Worm (Caenorhabditis elegans) whole organism, young adult: ENCODE data around the gene T05A10.6.

Source experiments
- B0019.2 ChIP-seq: fragments of 200-800 bp; sonication (Bioruptor generic); conservative IDR thresholded peaks from 2 replicates; pipeline ENCODE4 v1.3.6; 2022; ENCODE audit warnings: missing genetic modification reagents, missing genetic modification characterization, missing compliant biosample characterization
- B0035.1 ChIP-seq: sonication (generic microtip); optimal IDR thresholded peaks from 2 replicates; lab custom pipeline; 2016; ENCODE audit warnings: missing genetic modification characterization, mild to moderate bottlenecking, missing compliant biosample characterization, missing genotype, missing genetic modification reagents
- C17E4.6 ChIP-seq: fragments of 200-800 bp; sonication (Bioruptor generic); IDR thresholded peaks from 2 replicates; pipeline ENCODE4 v1.3.6; 2022; ENCODE audit warnings: missing genetic modification reagents, missing genetic modification characterization, missing compliant biosample characterization
- F33H1.4 ChIP-seq: fragments of 200-800 bp; sonication (Bioruptor generic); IDR thresholded peaks from 2 replicates; pipeline ENCODE4 v1.3.6; 2022; ENCODE audit warnings: missing genetic modification reagents, missing genetic modification characterization, missing compliant biosample characterization
- F37B4.10 ChIP-seq: fragments of 200-800 bp; sonication (Bioruptor generic); IDR thresholded peaks from 2 replicates; pipeline ENCODE4 v1.3.6; 2022; ENCODE audit warnings: missing genetic modification characterization, missing compliant biosample characterization
- F52B5.7 ChIP-seq: sonication (generic microtip); optimal IDR thresholded peaks from 2 replicates; lab custom pipeline; 2016; ENCODE audit warnings: mild to moderate bottlenecking, missing genetic modification characterization, missing compliant biosample characterization
- F57A8.1 ChIP-seq: fragments of 200-800 bp; sonication (Bioruptor generic); optimal IDR thresholded peaks from 2 replicates; lab custom pipeline; 2018; ENCODE audit warnings: mild to moderate bottlenecking, missing genetic modification characterization, moderate library complexity, missing compliant biosample characterization
- K11D2.4 ChIP-seq: fragments of 200-800 bp; sonication (Bioruptor generic); IDR thresholded peaks from 2 replicates; pipeline ENCODE4 v1.3.6; 2022; ENCODE audit warnings: missing genetic modification reagents, missing genetic modification characterization, missing compliant biosample characterization
- K12H6.12 ChIP-seq: fragments of 200-800 bp; sonication (Bioruptor generic); optimal IDR thresholded peaks from 2 replicates; lab custom pipeline; 2018; ENCODE audit warnings: mild to moderate bottlenecking, missing genetic modification characterization, missing compliant biosample characterization
- ZK185.1 ChIP-seq: sonication (generic microtip); optimal IDR thresholded peaks from 2 replicates; lab custom pipeline; 2016; ENCODE audit warnings: mild to moderate bottlenecking, missing genetic modification characterization, missing compliant biosample characterization; ENCODE audit not compliant: poor library complexity, severe bottlenecking
- ama-1 ChIP-seq, 3 experiments: fragments of 150-350 bp in 1 of 3; sonication (generic microtip) in 2 of 3; optimal IDR thresholded peaks; 2 replicates each; lab custom pipeline; 2014 to 2018; ENCODE audit warnings: missing biosample characterization in 2 of 3, missing genetic modification characterization in 2 of 3, missing genetic modification reagents in 2 of 3
- atf-7 ChIP-seq: sonication (generic microtip); optimal IDR thresholded peaks from 2 replicates; lab custom pipeline; 2017; ENCODE audit warnings: mild to moderate bottlenecking, missing genetic modification characterization, missing compliant biosample characterization
- attf-3 ChIP-seq: fragments of 200-800 bp; sonication (Bioruptor generic); conservative IDR thresholded peaks from 2 replicates; pipeline ENCODE4 v1.3.6; 2022; ENCODE audit warnings: missing genetic modification reagents, missing genetic modification characterization, missing compliant biosample characterization
- attf-5 ChIP-seq: fragments of 200-800 bp; sonication (Bioruptor generic); optimal IDR thresholded peaks from 2 replicates; lab custom pipeline; 2018; ENCODE audit warnings: mild to moderate bottlenecking, missing genetic modification characterization, missing compliant biosample characterization
- cebp-1 ChIP-seq, 2 experiments: fragments of 200-800 bp in 1 of 2; sonication (Bioruptor generic) in 1 of 2; sonication (generic microtip) in 1 of 2; IDR thresholded peaks in 1 of 2; optimal IDR thresholded peaks in 1 of 2; 2 replicates each; pipeline versions ENCODE4 v1.3.6 to Lab custom; 2017 to 2022; ENCODE audit warnings: missing compliant biosample characterization in 2 of 2, missing genetic modification characterization in 2 of 2, mild to moderate bottlenecking in 1 of 2, missing genetic modification reagents in 1 of 2, moderate library complexity in 1 of 2
- ceh-100 ChIP-seq: fragments of 200-800 bp; sonication (Bioruptor generic); IDR thresholded peaks from 2 replicates; pipeline ENCODE4 v1.3.6; 2022; ENCODE audit warnings: missing genetic modification reagents, missing genetic modification characterization, missing compliant biosample characterization
- ceh-79 ChIP-seq: sonication (generic microtip); optimal IDR thresholded peaks from 2 replicates; lab custom pipeline; 2017; ENCODE audit warnings: mild to moderate bottlenecking, missing genetic modification characterization, missing compliant biosample characterization
- ceh-91 ChIP-seq: fragments of 200-800 bp; sonication (Bioruptor generic); IDR thresholded peaks from 2 replicates; pipeline ENCODE4 v1.3.6; 2022; ENCODE audit warnings: missing genetic modification reagents, missing genetic modification characterization, missing compliant biosample characterization
- dpff-1 ChIP-seq: sonication (generic microtip); optimal IDR thresholded peaks from 2 replicates; lab custom pipeline; 2017; ENCODE audit warnings: mild to moderate bottlenecking, missing genetic modification characterization, missing compliant biosample characterization
- egl-44 ChIP-seq: fragments of 200-800 bp; sonication (Bioruptor generic); IDR thresholded peaks from 2 replicates; pipeline ENCODE4 v1.3.6; 2022; ENCODE audit warnings: missing genetic modification reagents, missing genetic modification characterization, missing compliant biosample characterization
- egrh-3 ChIP-seq: fragments of 200-800 bp; sonication (Bioruptor generic); IDR thresholded peaks from 2 replicates; pipeline ENCODE4 v1.3.6; 2022; ENCODE audit warnings: missing genetic modification reagents, missing genetic modification characterization, missing compliant biosample characterization
- him-1 ChIP-seq: sonication (generic microtip); optimal IDR thresholded peaks from 2 replicates; lab custom pipeline; 2016; ENCODE audit warnings: missing genotype, missing genetic modification reagents, missing genetic modification characterization, missing compliant biosample characterization
- hrde-1 ChIP-seq: sonication (generic microtip); optimal IDR thresholded peaks from 2 replicates; lab custom pipeline; 2016; ENCODE audit warnings: missing genetic modification characterization, mild to moderate bottlenecking, missing compliant biosample characterization, moderate library complexity, missing genotype, missing genetic modification reagents, borderline replicate concordance
- hsf-1 ChIP-seq: fragments of 200-800 bp; sonication (Bioruptor generic); IDR thresholded peaks from 2 replicates; pipeline ENCODE4 v1.3.6; 2022; ENCODE audit warnings: missing genetic modification reagents, missing genetic modification characterization, missing compliant biosample characterization
- lin-26 ChIP-seq: fragments of 200-800 bp; sonication (Bioruptor generic); IDR thresholded peaks from 2 replicates; pipeline ENCODE4 v1.3.6; 2022; ENCODE audit warnings: missing genetic modification reagents, missing genetic modification characterization, missing compliant biosample characterization
- lin-40 ChIP-seq: sonication (generic microtip); optimal IDR thresholded peaks from 2 replicates; lab custom pipeline; 2016; ENCODE audit warnings: missing genetic modification characterization, mild to moderate bottlenecking, missing compliant biosample characterization, missing genotype, missing genetic modification reagents
- madf-10 ChIP-seq: sonication (generic microtip); optimal IDR thresholded peaks from 2 replicates; lab custom pipeline; 2016; ENCODE audit warnings: mild to moderate bottlenecking, missing genetic modification characterization, missing compliant biosample characterization
- madf-6 ChIP-seq: fragments of 200-800 bp; sonication (Bioruptor generic); IDR thresholded peaks from 2 replicates; pipeline ENCODE4 v1.3.6; 2022; ENCODE audit warnings: missing genetic modification reagents, missing genetic modification characterization, missing compliant biosample characterization
- madf-8 ChIP-seq: fragments of 200-800 bp; sonication (Bioruptor generic); conservative IDR thresholded peaks from 2 replicates; pipeline ENCODE4 v1.3.6; 2022; ENCODE audit warnings: missing genetic modification reagents, missing genetic modification characterization, missing compliant biosample characterization
- mcd-1 ChIP-seq: fragments of 200-800 bp; sonication (Bioruptor generic); IDR thresholded peaks from 2 replicates; pipeline ENCODE4 v1.3.6; 2022; ENCODE audit warnings: missing genetic modification reagents, missing genetic modification characterization, missing compliant biosample characterization
- mxl-1 ChIP-seq: sonication (generic microtip); optimal IDR thresholded peaks from 2 replicates; lab custom pipeline; 2016; ENCODE audit warnings: missing genetic modification characterization, missing compliant biosample characterization
- nfyb-1 ChIP-seq: fragments of 200-800 bp; sonication (Bioruptor generic); IDR thresholded peaks from 2 replicates; pipeline ENCODE4 v1.3.6; 2022; ENCODE audit warnings: missing genetic modification reagents, missing genetic modification characterization, missing compliant biosample characterization
- nhr-27 ChIP-seq: fragments of 200-800 bp; sonication (Bioruptor generic); optimal IDR thresholded peaks from 2 replicates; lab custom pipeline; 2018; ENCODE audit warnings: mild to moderate bottlenecking, missing genetic modification characterization, moderate library complexity, missing compliant biosample characterization
- nhr-80 ChIP-seq: sonication (generic microtip); optimal IDR thresholded peaks from 2 replicates; lab custom pipeline; 2016; ENCODE audit warnings: missing genetic modification characterization, missing compliant biosample characterization
- repo-1 ChIP-seq: sonication (generic microtip); optimal IDR thresholded peaks from 2 replicates; lab custom pipeline; 2017; ENCODE audit warnings: mild to moderate bottlenecking, missing genetic modification characterization, missing compliant biosample characterization
- rpc-1 ChIP-seq, 2 experiments: fragments of 150-350 bp in 1 of 2; sonication (generic microtip) in 1 of 2; optimal IDR thresholded peaks; 2 replicates each; lab custom pipeline; 2014 to 2018; ENCODE audit warnings: missing biosample characterization in 1 of 2, missing genetic modification characterization in 1 of 2, missing genetic modification reagents in 1 of 2, missing genotype in 1 of 2
- sea-2 ChIP-seq: fragments of 200-800 bp; sonication (Bioruptor generic); IDR thresholded peaks from 2 replicates; pipeline ENCODE4 v1.3.6; 2022; ENCODE audit warnings: missing genetic modification characterization, missing compliant biosample characterization
- snpc-1.1 ChIP-seq: sonication (generic microtip); optimal IDR thresholded peaks from 2 replicates; lab custom pipeline; 2017; ENCODE audit warnings: missing genetic modification characterization, mild to moderate bottlenecking, missing compliant biosample characterization, antibody characterized with exemption, moderate library complexity, missing genotype, missing genetic modification reagents; ENCODE audit not compliant: insufficient read depth
- snpc-1.3 ChIP-seq: sonication (generic microtip); optimal IDR thresholded peaks from 2 replicates; lab custom pipeline; 2017; ENCODE audit warnings: missing genetic modification characterization, mild to moderate bottlenecking, missing compliant biosample characterization, antibody characterized with exemption, moderate library complexity, missing genotype, missing genetic modification reagents; ENCODE audit not compliant: insufficient read depth
- zim-3 ChIP-seq: sonication (generic microtip); optimal IDR thresholded peaks from 2 replicates; lab custom pipeline; 2017; ENCODE audit warnings: mild to moderate bottlenecking, missing genetic modification characterization, moderate library complexity, missing compliant biosample characterization
- ztf-3 ChIP-seq: fragments of 200-800 bp; sonication (Bioruptor generic); optimal IDR thresholded peaks from 2 replicates; lab custom pipeline; 2018; ENCODE audit warnings: mild to moderate bottlenecking, missing genetic modification characterization, missing compliant biosample characterization

Gene T05A10.6

ce11 chrX:10769959-10770358, 24.6 kb downstream of the T05A10.6 start:
- no peak for TF ChIP-seq F57A8.1 (GFP tag; lab: Kevin White, UChicago)
- no peak for TF ChIP-seq B0035.1
- no peak for TF ChIP-seq madf-8
- no peak for TF ChIP-seq him-1 (tag; lab: Kevin White, UChicago)
- TF ChIP-seq ceh-100 (GFP tag; lab: Robert Waterston, UW) = no peak
- TF ChIP-seq nhr-80 (tag; lab: Kevin White, UChicago) = no peak
- no peak for TF ChIP-seq cebp-1 (GFP tag; IDR thresholded peaks at IDR 0.05; lab: Robert Waterston, UW)
- no peak for TF ChIP-seq cebp-1 (tag; optimal IDR thresholded peaks at IDR 0.05; lab: Kevin White, UChicago)
- no peak for TF ChIP-seq ztf-3
- TF ChIP-seq madf-6 (GFP tag; lab: Robert Waterston, UW) = no peak
- TF ChIP-seq nhr-27 (tag; lab: Kevin White, UChicago) = no peak
- no peak for TF ChIP-seq lin-40 (tag; lab: Kevin White, UChicago)
- TF ChIP-seq F52B5.7 (tag; lab: Kevin White, UChicago) = no peak
- no peak for TF ChIP-seq mxl-1 (tag; lab: Kevin White, UChicago)
- TF ChIP-seq atf-7 (tag; lab: Kevin White, UChicago) = no peak
- TF ChIP-seq ceh-79 (tag; lab: Kevin White, UChicago) = no peak
- no peak for TF ChIP-seq ZK185.1 (tag; lab: Kevin White, UChicago)
- TF ChIP-seq B0019.2 (GFP tag; lab: Robert Waterston, UW) = no peak
- no peak for TF ChIP-seq snpc-1.3 (tag; lab: Kevin White, UChicago)

- no peak for TF ChIP-seq sea-2 (GFP tag; lab: Robert Waterston, UW)
- TF ChIP-seq attf-3 = no peak
- no peak for TF ChIP-seq repo-1 (tag; lab: Kevin White, UChicago)
- TF ChIP-seq K12H6.12 (tag; lab: Kevin White, UChicago) = no peak
- no peak for TF ChIP-seq nfyb-1
- no peak for TF ChIP-seq cebp-1 (GFP tag; IDR thresholded peaks at IDR 0.05; lab: Robert Waterston, UW)
- no peak for TF ChIP-seq cebp-1 (tag; optimal IDR thresholded peaks at IDR 0.05; lab: Kevin White, UChicago)
- TF ChIP-seq hrde-1 = no peak
These were observed 25.3 kb downstream of the T05A10.6 start, which contains the start of gene sma-9 for ce11 chrX:10769232-10769738. TSS of gene sma-9 (plus strand) at chrX:10769282.

ce11 chrX:10768289-10769153, 26.0 kb downstream of the T05A10.6 start:
- no peak for TF ChIP-seq madf-10 (tag; lab: Kevin White, UChicago)
- TF ChIP-seq mcd-1 (GFP tag; lab: Robert Waterston, UW) = 0 out of 2 replicates have a peak, but pooled peaks have one; percentile 11
- no peak for TF ChIP-seq snpc-1.1 (tag; lab: Kevin White, UChicago)
- TF ChIP-seq lin-26 (GFP tag; lab: Robert Waterston, UW) = 0 out of 2 replicates have a peak, but pooled peaks have one; percentile 14
- TF ChIP-seq madf-8 = no peak
- no peak for TF ChIP-seq dpff-1 (tag; lab: Kevin White, UChicago)
- TF ChIP-seq egrh-3 = peak; percentile 28; the same call in 1 of the 2 replicates
- TF ChIP-seq ama-1 (optimal IDR thresholded peaks at IDR 0.05; lab: Kevin White, UChicago) = no peak
- TF ChIP-seq ama-1 (GFP tag; optimal IDR thresholded peaks at IDR 0.05; lab: Kevin White, UChicago) = peak in 1 of 2 experiments; percentile 18
- TF ChIP-seq nhr-80 (tag; lab: Kevin White, UChicago) = no peak
- TF ChIP-seq sea-2 (GFP tag; lab: Robert Waterston, UW) = no peak
- no peak for TF ChIP-seq zim-3
- TF ChIP-seq F33H1.4 (GFP tag; lab: Robert Waterston, UW) = no peak
- TF ChIP-seq F37B4.10 = no peak
- TF ChIP-seq hsf-1 (GFP tag; lab: Robert Waterston, UW) = no peak
- no peak for TF ChIP-seq K11D2.4 (GFP tag; lab: Robert Waterston, UW)
- TF ChIP-seq lin-40 (tag; lab: Kevin White, UChicago) = peak; percentile 4
- no peak for TF ChIP-seq attf-5 (GFP tag; lab: Kevin White, UChicago)
- TF ChIP-seq C17E4.6 (GFP tag; lab: Robert Waterston, UW) = no peak
- TF ChIP-seq ceh-91 (GFP tag; lab: Robert Waterston, UW) = no peak
- TF ChIP-seq rpc-1 (optimal IDR thresholded peaks at IDR 0.05; lab: Kevin White, UChicago) = no peak
- no peak for TF ChIP-seq rpc-1 (tag; optimal IDR thresholded peaks at IDR 0.05; lab: Kevin White, UChicago)
- no peak for TF ChIP-seq egl-44
